Fruit fly (Drosophila melanogaster) whole organism, embryonic: ENCODE results near the gene BomBc3.

Experiments
- Aef1 ChIP-seq: fragments of 200-800 bp; sonication (Bioruptor generic); IDR thresholded peaks from 3 replicates; pipeline ENCODE4 v1.3.6; 2022; ENCODE audit warnings: missing biosample characterization, missing genetic modification characterization
- B-H1 ChIP-seq: fragments of 200-800 bp; sonication (Bioruptor generic); IDR thresholded peaks from 3 replicates; pipeline ENCODE4 v1.3.6; 2022; ENCODE audit warnings: missing biosample characterization, missing genetic modification characterization
- CG12219 ChIP-seq: fragments of 200-800 bp; sonication (Bioruptor generic); optimal IDR thresholded peaks from 3 replicates; lab custom pipeline; 2018; ENCODE audit warnings: missing biosample characterization, mild to moderate bottlenecking, missing genetic modification characterization
- CG12659 ChIP-seq: fragments of 200-800 bp; sonication (Bioruptor generic); optimal IDR thresholded peaks from 3 replicates; lab custom pipeline; 2017; ENCODE audit warnings: mild to moderate bottlenecking, missing biosample characterization, missing genetic modification reagents, missing genetic modification characterization
- CG13624 ChIP-seq: fragments of 200-800 bp; sonication (Bioruptor generic); optimal IDR thresholded peaks from 2 replicates; lab custom pipeline; 2016; ENCODE audit warnings: missing biosample characterization, missing genetic modification characterization
- CG15696 ChIP-seq: fragments of 200-800 bp; sonication (Bioruptor generic); optimal IDR thresholded peaks from 2 replicates; lab custom pipeline; 2019; ENCODE audit warnings: missing biosample characterization, mild to moderate bottlenecking, missing genetic modification characterization, moderate library complexity
- CG17829 ChIP-seq: fragments of 200-800 bp; optimal IDR thresholded peaks from 2 replicates; lab custom pipeline; 2019; ENCODE audit warnings: missing biosample characterization, mild to moderate bottlenecking, missing genetic modification characterization, moderate library complexity
- CG17912 ChIP-seq: fragments of 200-800 bp; sonication (Bioruptor generic); optimal IDR thresholded peaks from 2 replicates; lab custom pipeline; 2018; ENCODE audit warnings: missing biosample characterization, mild to moderate bottlenecking, missing genetic modification characterization
- CG2875 ChIP-seq: fragments of 200-800 bp; sonication (Bioruptor generic); optimal IDR thresholded peaks from 2 replicates; lab custom pipeline; 2017; ENCODE audit warnings: missing biosample characterization, mild to moderate bottlenecking, missing genetic modification characterization, missing genetic modification reagents
- CG3065 ChIP-seq: fragments of 200-800 bp; sonication (Bioruptor generic); optimal IDR thresholded peaks from 2 replicates; lab custom pipeline; 2016; ENCODE audit warnings: missing biosample characterization, missing genetic modification characterization
- CG31224 ChIP-seq: fragments of 200-800 bp; sonication (Bioruptor generic); IDR thresholded peaks from 2 replicates; pipeline ENCODE4 v1.3.6; 2022; ENCODE audit warnings: missing biosample characterization, missing genetic modification characterization
- CG34376 ChIP-seq: fragments of 200-800 bp; sonication (Bioruptor generic); optimal IDR thresholded peaks from 2 replicates; lab custom pipeline; 2018; ENCODE audit warnings: missing biosample characterization, mild to moderate bottlenecking, missing genetic modification characterization
- CG42726 ChIP-seq: fragments of 200-800 bp; sonication (Bioruptor generic); IDR thresholded peaks from 2 replicates; pipeline ENCODE4 v1.3.6; 2022; ENCODE audit warnings: missing biosample characterization, missing genetic modification characterization; ENCODE audit not compliant: partially characterized antibody
- CG4730 ChIP-seq: fragments of 200-800 bp; sonication (Bioruptor generic); IDR thresholded peaks from 2 replicates; pipeline ENCODE4 v1.3.6; 2022; ENCODE audit warnings: missing biosample characterization, missing genetic modification characterization
- CG4854 ChIP-seq: fragments of 200-800 bp; sonication (Bioruptor generic); optimal IDR thresholded peaks from 2 replicates; lab custom pipeline; 2016; ENCODE audit warnings: missing biosample characterization, missing genetic modification characterization, inconsistent platforms
- CG6765 ChIP-seq: fragments of 200-800 bp; sonication (Bioruptor generic); optimal IDR thresholded peaks from 3 replicates; lab custom pipeline; 2017; ENCODE audit warnings: missing biosample characterization, mild to moderate bottlenecking, missing genetic modification characterization
- CG8944 ChIP-seq: fragments of 200-800 bp; sonication (Bioruptor generic); optimal IDR thresholded peaks from 3 replicates; lab custom pipeline; 2016; ENCODE audit warnings: missing biosample characterization, missing genetic modification characterization
- D19B ChIP-seq: fragments of 200-800 bp; sonication (Bioruptor generic); optimal IDR thresholded peaks from 2 replicates; lab custom pipeline; 2017; ENCODE audit warnings: missing biosample characterization, mild to moderate bottlenecking, missing genetic modification characterization
- Dll ChIP-seq: fragments of 200-800 bp; sonication (Bioruptor generic); IDR thresholded peaks from 4 replicates; pipeline ENCODE4 v1.3.6; 2022; ENCODE audit warnings: missing biosample characterization, missing genetic modification characterization; ENCODE audit not compliant: partially characterized antibody
- Doc2 ChIP-seq: fragments of 200-800 bp; sonication (Bioruptor generic); IDR thresholded peaks from 2 replicates; pipeline ENCODE4 v1.3.6; 2022; ENCODE audit warnings: missing biosample characterization, missing genetic modification characterization
- Fer3 ChIP-seq: fragments of 200-800 bp; sonication (Bioruptor generic); optimal IDR thresholded peaks from 2 replicates; lab custom pipeline; 2018; ENCODE audit warnings: missing biosample characterization, mild to moderate bottlenecking, missing genetic modification characterization, moderate library complexity
- Gsc ChIP-seq: fragments of 200-800 bp; sonication (Bioruptor generic); IDR thresholded peaks from 2 replicates; pipeline ENCODE4 v1.3.6; 2022; ENCODE audit warnings: missing biosample characterization, missing genetic modification characterization
- Lpt ChIP-seq: fragments of >200 bp; optimal IDR thresholded peaks from 2 replicates; lab custom pipeline; 2018; ENCODE audit warnings: missing biosample characterization, missing genetic modification characterization
- MESR4 ChIP-seq: fragments of 200-800 bp; sonication (Bioruptor generic); optimal IDR thresholded peaks from 2 replicates; lab custom pipeline; 2018; ENCODE audit warnings: missing biosample characterization, mild to moderate bottlenecking, missing genetic modification characterization, moderate library complexity
- Mad ChIP-seq: fragments of 200-800 bp; sonication (Bioruptor generic); optimal IDR thresholded peaks from 2 replicates; lab custom pipeline; 2016; ENCODE audit warnings: missing biosample characterization, missing genetic modification characterization
- Myb ChIP-seq: fragments of 200-800 bp; sonication (Bioruptor generic); optimal IDR thresholded peaks from 2 replicates; lab custom pipeline; 2016; ENCODE audit warnings: missing biosample characterization, missing genetic modification characterization
- Opbp ChIP-seq: fragments of 200-800 bp; sonication (Bioruptor generic); IDR thresholded peaks from 3 replicates; pipeline ENCODE4 v1.3.6; 2022; ENCODE audit warnings: missing biosample characterization, missing genetic modification characterization; ENCODE audit not compliant: partially characterized antibody
- Pdp1 ChIP-seq, 2 experiments: fragments of 200-800 bp; sonication (Bioruptor generic); optimal IDR thresholded peaks; 3 replicates each; lab custom pipeline; 2016; ENCODE audit warnings: missing biosample characterization in 2 of 2, missing genetic modification characterization in 2 of 2, mild to moderate bottlenecking in 1 of 2, moderate library complexity in 1 of 2
- Six4 ChIP-seq: fragments of 200-800 bp; sonication (Bioruptor generic); optimal IDR thresholded peaks from 2 replicates; lab custom pipeline; 2016; ENCODE audit warnings: missing biosample characterization, missing genetic modification characterization
- Taf1 ChIP-seq: fragments of 200-800 bp; sonication (Bioruptor generic); IDR thresholded peaks from 2 replicates; pipeline ENCODE4 v1.3.6; 2022; ENCODE audit warnings: missing biosample characterization, missing genetic modification characterization
- ap ChIP-seq: fragments of 200-800 bp; sonication (Bioruptor generic); IDR thresholded peaks from 2 replicates; pipeline ENCODE4 v1.3.6; 2022; ENCODE audit warnings: missing biosample characterization, missing genetic modification characterization
- az2 ChIP-seq: fragments of 200-800 bp; sonication (Bioruptor generic); optimal IDR thresholded peaks from 3 replicates; lab custom pipeline; 2016; ENCODE audit warnings: missing biosample characterization, missing genetic modification characterization
- bbx ChIP-seq: fragments of 200-800 bp; sonication (Bioruptor generic); IDR thresholded peaks from 2 replicates; pipeline ENCODE4 v1.3.6; 2022; ENCODE audit warnings: missing biosample characterization, missing genetic modification characterization; ENCODE audit not compliant: partially characterized antibody
- bigmax ChIP-seq: fragments of 200-800 bp; sonication (Bioruptor generic); optimal IDR thresholded peaks from 2 replicates; lab custom pipeline; 2018; ENCODE audit warnings: missing biosample characterization, mild to moderate bottlenecking, missing genetic modification characterization
- bsh ChIP-seq, 2 experiments: fragments of 200-800 bp; sonication (Bioruptor generic); optimal IDR thresholded peaks; 2 replicates each; lab custom pipeline; 2017 to 2018; ENCODE audit warnings: mild to moderate bottlenecking in 2 of 2, missing biosample characterization in 2 of 2, missing genetic modification characterization in 2 of 2, moderate library complexity in 1 of 2
- cad ChIP-seq: fragments of >200 bp; optimal IDR thresholded peaks from 2 replicates; lab custom pipeline; 2017; ENCODE audit warnings: missing biosample characterization, missing genetic modification characterization
- croc ChIP-seq: fragments of 200-800 bp; sonication (Bioruptor generic); conservative IDR thresholded peaks from 3 replicates; pipeline ENCODE4 v1.3.6; 2022; ENCODE audit warnings: missing biosample characterization, missing genetic modification characterization
- da ChIP-seq: fragments of 200-800 bp; sonication (Bioruptor generic); optimal IDR thresholded peaks from 2 replicates; lab custom pipeline; 2016; ENCODE audit warnings: missing biosample characterization, missing genetic modification characterization
- dmrt11E ChIP-seq: fragments of 200-800 bp; sonication (Bioruptor generic); optimal IDR thresholded peaks from 3 replicates; lab custom pipeline; 2018; ENCODE audit warnings: missing biosample characterization, mild to moderate bottlenecking, missing genetic modification characterization, moderate library complexity
- grn ChIP-seq: fragments of 200-800 bp; sonication (Bioruptor generic); optimal IDR thresholded peaks from 3 replicates; lab custom pipeline; 2017; ENCODE audit warnings: missing biosample characterization, missing genetic modification characterization
- gro ChIP-seq: fragments of 200-800 bp; sonication (Bioruptor generic); optimal IDR thresholded peaks from 2 replicates; lab custom pipeline; 2016; ENCODE audit warnings: missing biosample characterization, missing genetic modification characterization
- gsb ChIP-seq: fragments of 200-800 bp; sonication (Bioruptor generic); IDR thresholded peaks from 2 replicates; pipeline ENCODE4 v1.3.6; 2022; ENCODE audit warnings: missing biosample characterization, missing genetic modification characterization
- kay ChIP-seq: fragments of 200-800 bp; sonication (Bioruptor generic); optimal IDR thresholded peaks from 2 replicates; lab custom pipeline; 2016; ENCODE audit warnings: missing biosample characterization, missing genetic modification characterization
- lmd ChIP-seq: fragments of 200-800 bp; sonication (Bioruptor generic); IDR thresholded peaks from 2 replicates; pipeline ENCODE4 v1.3.6; 2022; ENCODE audit warnings: missing biosample characterization, missing genetic modification characterization
- p53 ChIP-seq: fragments of 200-800 bp; sonication (Bioruptor generic); optimal IDR thresholded peaks from 2 replicates; lab custom pipeline; 2016; ENCODE audit warnings: missing biosample characterization, missing genetic modification characterization
- pfk ChIP-seq: fragments of 200-800 bp; sonication (Bioruptor generic); optimal IDR thresholded peaks from 2 replicates; lab custom pipeline; 2018; ENCODE audit warnings: missing biosample characterization, mild to moderate bottlenecking, missing genetic modification characterization, moderate library complexity
- run ChIP-seq: fragments of 200-800 bp; sonication (Bioruptor generic); optimal IDR thresholded peaks from 3 replicates; lab custom pipeline; 2018; ENCODE audit warnings: missing biosample characterization, mild to moderate bottlenecking, missing genetic modification characterization
- sens ChIP-seq: fragments of 200-800 bp; sonication (Bioruptor generic); peaks from one replicate; lab custom pipeline; 2016; ENCODE audit warnings: missing biosample characterization, missing genetic modification characterization
- wdn ChIP-seq: fragments of 200-800 bp; sonication (Bioruptor generic); IDR thresholded peaks from 2 replicates; pipeline ENCODE4 v1.3.6; 2022; ENCODE audit warnings: missing biosample characterization, missing genetic modification characterization
- yki ChIP-seq: fragments of >200 bp; optimal IDR thresholded peaks from 3 replicates; lab custom pipeline; 2018

Gene BomBc3

dm6 chr3R:22049134-22049796 is 37.6 kb upstream of the BomBc3 start (continued):
- TF ChIP-seq az2 (GFP tag; lab: Kevin White, UChicago) = peak; percentile 79
- TF ChIP-seq CG4854 (GFP tag; lab: Kevin White, UChicago) = peak; percentile 35
- TF ChIP-seq Pdp1 (GFP tag; optimal IDR thresholded peaks at IDR 0.05; lab: Kevin White, UChicago) = peak; percentile 60 to 80
- TF ChIP-seq CG8944 (GFP tag; lab: Kevin White, UChicago) = peak; percentile 65
- 0 out of 4 replicates have a peak, but pooled peaks have one; percentile 12 for TF ChIP-seq Dll (GFP tag; lab: Robert Waterston, UW)
- TF ChIP-seq ap (GFP tag; lab: Robert Waterston, UW) = peak; percentile 59; the same call in 1 of the 2 replicates
- no peak for TF ChIP-seq cad
- peak; percentile 64 for TF ChIP-seq CG31224 (GFP tag; lab: Robert Waterston, UW)
- TF ChIP-seq CG17829 (tag; lab: Kevin White, UChicago) = peak; percentile 84
- TF ChIP-seq p53 (GFP tag; lab: Kevin White, UChicago) = no peak
- TF ChIP-seq Taf1 (GFP tag; lab: Robert Waterston, UW) = peak; percentile 61
- TF ChIP-seq gsb (GFP tag; lab: Robert Waterston, UW) = peak; percentile 58
- peak; percentile 80 for TF ChIP-seq kay (GFP tag; lab: Kevin White, UChicago)
- TF ChIP-seq bbx (GFP tag; lab: Robert Waterston, UW) = no peak
- no peak for TF ChIP-seq Doc2 (GFP tag; lab: Robert Waterston, UW)
- TF ChIP-seq Opbp (GFP tag; lab: Robert Waterston, UW) = peak; percentile 14; the same call in 1 of the 3 replicates
- peak; percentile 81 for TF ChIP-seq CG12659 (GFP tag; lab: Kevin White, UChicago)
- TF ChIP-seq Mad (GFP tag; lab: Kevin White, UChicago) = peak; percentile 52
- TF ChIP-seq pfk = no peak
- TF ChIP-seq sens = peak; percentile 97
- peak; percentile 73 for TF ChIP-seq da (GFP tag; lab: Kevin White, UChicago)
- TF ChIP-seq CG15696 (tag; lab: Kevin White, UChicago) = peak; percentile 44
- peak; percentile 72 for TF ChIP-seq CG2875 (GFP tag; lab: Kevin White, UChicago)
- TF ChIP-seq Fer3 (tag; lab: Kevin White, UChicago) = peak; percentile 80
- TF ChIP-seq yki (lab: Kevin White, UChicago) = no peak
- TF ChIP-seq CG13624 = peak; percentile 68
- TF ChIP-seq Lpt = no peak
- no peak for TF ChIP-seq CG34376 (GFP tag; lab: Kevin White, UChicago)
- peak; percentile 81 for TF ChIP-seq Aef1 (GFP tag; lab: Robert Waterston, UW)
- peak; percentile 45 to 87 for TF ChIP-seq bsh (GFP tag; optimal IDR thresholded peaks at IDR 0.05; lab: Kevin White, UChicago)
- TF ChIP-seq lmd = peak; percentile 79
- TF ChIP-seq CG6765 (GFP tag; lab: Kevin White, UChicago) = peak; percentile 54
- TF ChIP-seq gro (GFP tag; lab: Kevin White, UChicago) = peak; percentile 82
- TF ChIP-seq croc (GFP tag; lab: Robert Waterston, UW) = peak; percentile 68
- TF ChIP-seq CG17912 = peak; percentile 7
- TF ChIP-seq Six4 (GFP tag; lab: Kevin White, UChicago) = peak; percentile 73
- TF ChIP-seq MESR4 (GFP tag; lab: Kevin White, UChicago) = peak; percentile 7
- TF ChIP-seq CG3065 = peak; percentile 13
- peak; percentile 81 for TF ChIP-seq CG12219 (GFP tag; lab: Kevin White, UChicago)
- peak; percentile 41 for TF ChIP-seq D19B (GFP tag; lab: Kevin White, UChicago)
- peak; percentile 72 for TF ChIP-seq B-H1 (GFP tag; lab: Robert Waterston, UW)
- TF ChIP-seq wdn (GFP tag; lab: Robert Waterston, UW) = peak; percentile 70
- TF ChIP-seq Myb (GFP tag; lab: Kevin White, UChicago) = peak; percentile 62
- peak; percentile 77 for TF ChIP-seq CG4730 (GFP tag; lab: Robert Waterston, UW)
- TF ChIP-seq dmrt11E (tag; lab: Kevin White, UChicago) = peak; percentile 72
- TF ChIP-seq grn (GFP tag; lab: Kevin White, UChicago) = peak; percentile 12
- no peak for TF ChIP-seq Gsc (GFP tag; lab: Robert Waterston, UW)
- no peak for TF ChIP-seq CG42726 (GFP tag; lab: Robert Waterston, UW)
- TF ChIP-seq bigmax = no peak
- TF ChIP-seq run (tag; lab: Kevin White, UChicago) = peak; percentile 70
